Worm (Caenorhabditis elegans) whole organism, young adult: ENCODE measurements around the gene M01B2.12.

Source experiments
- B0035.1 ChIP-seq: sonication (generic microtip); optimal IDR thresholded peaks from 2 replicates; lab custom pipeline; 2016; ENCODE audit warnings: missing genetic modification characterization, mild to moderate bottlenecking, missing compliant biosample characterization, missing genotype, missing genetic modification reagents
- attf-6 ChIP-seq: fragments of 200-800 bp; sonication (Bioruptor generic); IDR thresholded peaks from 2 replicates; pipeline ENCODE4 v1.3.6; 2022; ENCODE audit warnings: missing genetic modification reagents, missing genetic modification characterization, missing compliant biosample characterization
- bed-1 ChIP-seq: fragments of 200-800 bp; sonication (Bioruptor generic); IDR thresholded peaks from 2 replicates; pipeline ENCODE4 v1.3.6; 2022; ENCODE audit warnings: missing genetic modification reagents, missing genetic modification characterization, missing compliant biosample characterization
- die-1 ChIP-seq: sonication (generic microtip); optimal IDR thresholded peaks from 2 replicates; lab custom pipeline; 2016; ENCODE audit warnings: missing genotype, mild to moderate bottlenecking, missing genetic modification characterization, missing compliant biosample characterization
- dpl-1 ChIP-seq: fragments of 150-350 bp; optimal IDR thresholded peaks from 2 replicates; lab custom pipeline; 2014; ENCODE audit warnings: missing biosample characterization, missing genetic modification reagents, missing genetic modification characterization
- hlh-26 ChIP-seq: fragments of 200-800 bp; sonication (Bioruptor generic); conservative IDR thresholded peaks from 2 replicates; pipeline ENCODE4 v1.3.6; 2022; ENCODE audit warnings: missing genetic modification reagents, missing genetic modification characterization, missing compliant biosample characterization
- lsl-1 ChIP-seq: fragments of 200-800 bp; sonication (Bioruptor generic); optimal IDR thresholded peaks from 2 replicates; lab custom pipeline; 2018; ENCODE audit warnings: mild to moderate bottlenecking, missing genetic modification characterization, moderate library complexity, missing compliant biosample characterization
- mes-4 ChIP-seq: sonication (generic microtip); optimal IDR thresholded peaks from 2 replicates; lab custom pipeline; 2016; ENCODE audit warnings: missing genotype, missing genetic modification characterization, missing compliant biosample characterization
- nfyb-1 ChIP-seq: fragments of 200-800 bp; sonication (Bioruptor generic); IDR thresholded peaks from 2 replicates; pipeline ENCODE4 v1.3.6; 2022; ENCODE audit warnings: missing genetic modification reagents, missing genetic modification characterization, missing compliant biosample characterization
- nhr-27 ChIP-seq: fragments of 200-800 bp; sonication (Bioruptor generic); optimal IDR thresholded peaks from 2 replicates; lab custom pipeline; 2018; ENCODE audit warnings: mild to moderate bottlenecking, missing genetic modification characterization, moderate library complexity, missing compliant biosample characterization
- somi-1 ChIP-seq: fragments of 200-800 bp; sonication (Bioruptor generic); optimal IDR thresholded peaks from 2 replicates; lab custom pipeline; 2018; ENCODE audit warnings: mild to moderate bottlenecking, missing genetic modification characterization, missing compliant biosample characterization
- unc-130 ChIP-seq: sonication (generic microtip); optimal IDR thresholded peaks from 2 replicates; lab custom pipeline; 2016; ENCODE audit warnings: missing genetic modification reagents, missing genetic modification characterization, missing compliant biosample characterization
- unc-62 ChIP-seq: fragments of 150-350 bp; optimal IDR thresholded peaks from 2 replicates; lab custom pipeline; 2014; ENCODE audit warnings: missing biosample characterization, missing genetic modification reagents, missing genetic modification characterization

DNA sequence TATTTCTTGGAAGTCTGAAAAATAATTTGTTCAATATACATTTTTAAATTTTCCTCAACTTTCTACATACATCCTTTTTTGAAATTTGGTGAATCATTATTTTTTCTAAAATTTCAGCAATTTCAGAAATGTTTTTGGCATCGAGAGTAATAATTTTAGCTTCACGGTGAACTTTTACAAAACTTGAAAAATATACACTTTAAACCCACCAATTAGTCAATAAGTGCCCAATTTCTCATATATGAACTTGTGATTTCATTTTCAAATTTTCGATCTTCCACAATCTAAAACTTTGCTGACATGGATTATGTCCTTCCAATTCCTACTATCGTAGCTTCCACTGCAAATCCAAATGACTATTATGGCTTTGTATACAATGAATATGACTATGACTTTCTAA is 40.4 kb downstream of the M01B2.12 start, which contains the start of gene srw-24:
- TF ChIP-seq unc-130 (no peak), die-1 (tag; lab: Kevin White, UChicago) (no peak), hlh-26 (GFP tag; lab: Robert Waterston, UW) (no peak), lsl-1 (no peak), nhr-27 (tag; lab: Kevin White, UChicago) (no peak), attf-6 (no peak), dpl-1 (no peak), B0035.1 (no peak), unc-62 (GFP tag; lab: Kevin White, UChicago) (no peak), somi-1 (GFP tag; lab: Kevin White, UChicago) (no peak), mes-4 (tag; lab: Kevin White, UChicago) (no peak), bed-1 (no peak), nfyb-1 (no peak)
